Worm (Caenorhabditis elegans): ENCODE data around the gene B0353.1.

Gene B0353.1

DNA sequence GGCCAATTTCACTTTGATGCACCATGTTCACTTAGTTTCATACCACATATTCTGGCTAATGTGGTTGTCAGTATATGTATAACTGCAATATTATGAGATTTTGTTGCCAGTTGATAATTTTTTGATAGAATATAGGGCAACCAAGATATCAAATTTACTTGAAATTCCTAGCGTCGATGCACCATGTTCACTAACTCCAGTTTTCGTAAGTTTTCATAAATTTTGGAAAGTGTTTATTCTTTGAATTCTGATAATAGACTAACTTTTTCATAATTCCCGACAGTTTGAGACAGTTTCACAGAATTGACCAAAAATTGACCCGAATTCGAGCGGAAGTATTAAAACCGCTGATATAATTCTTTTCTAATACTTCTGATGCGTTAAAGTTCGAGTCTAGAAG is 18.7 kb upstream of the B0353.1 start:
- TF ChIP-seq T22C8.4 (GFP tag; IDR thresholded peaks at IDR 0.05) (no peak), flt-1 (GFP tag; IDR thresholded peaks at IDR 0.05) (no peak), ztf-29 (GFP tag; IDR thresholded peaks at IDR 0.05) (no peak), med-1 (GFP tag; optimal IDR thresholded peaks at IDR 0.05; ENCODE audit: insufficient read depth) (no peak), klf-2 (GFP tag; conservative IDR thresholded peaks at IDR 0.05) (no peak), ref-1 (GFP tag; conservative IDR thresholded peaks at IDR 0.05) (no peak), ztf-23 (GFP tag; IDR thresholded peaks at IDR 0.05) (no peak), tab-1 (GFP tag; IDR thresholded peaks at IDR 0.05) (no peak), cog-1 (tag; optimal IDR thresholded peaks at IDR 0.05) (no peak)

DNA sequence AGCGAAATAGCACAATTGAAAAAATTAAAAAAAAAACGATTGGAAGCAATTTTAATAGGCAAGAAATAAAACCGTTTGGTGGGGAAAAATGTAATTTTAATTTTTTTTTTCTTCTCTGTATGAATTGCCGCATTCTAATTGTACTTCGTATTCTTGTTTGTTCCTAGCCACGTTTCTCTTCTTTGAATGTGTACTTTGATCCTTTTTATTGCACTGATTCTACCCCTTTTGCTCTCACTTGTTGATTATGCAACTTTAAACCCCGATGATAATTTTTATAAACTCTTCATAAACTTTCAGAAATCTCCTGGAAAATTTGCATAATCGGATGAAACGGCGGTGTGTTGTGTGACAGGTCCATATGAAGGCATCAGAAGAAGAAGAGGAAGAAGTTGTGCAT is 14.0 kb upstream of the B0353.1 start, which contains the start of gene T22F7.1:
T22F7.1 (plus strand) TSS at position 301 of the 400 bp plus-strand sequence.
- TF ChIP-seq tab-1 (GFP tag; IDR thresholded peaks at IDR 0.05) = no peak
- no peak for TF ChIP-seq med-1 (GFP tag; optimal IDR thresholded peaks at IDR 0.05; ENCODE audit: insufficient read depth)
- no peak for TF ChIP-seq ztf-23 (GFP tag; IDR thresholded peaks at IDR 0.05)
- TF ChIP-seq T22C8.4 (GFP tag; IDR thresholded peaks at IDR 0.05) = no peak
- TF ChIP-seq cog-1 (tag; optimal IDR thresholded peaks at IDR 0.05) = no peak
- TF ChIP-seq klf-2 (GFP tag; conservative IDR thresholded peaks at IDR 0.05) = no peak
- TF ChIP-seq flt-1 (GFP tag; IDR thresholded peaks at IDR 0.05) = no peak
- TF ChIP-seq ref-1 (GFP tag; conservative IDR thresholded peaks at IDR 0.05) = no peak
- no peak for TF ChIP-seq ztf-29 (GFP tag; IDR thresholded peaks at IDR 0.05)

DNA sequence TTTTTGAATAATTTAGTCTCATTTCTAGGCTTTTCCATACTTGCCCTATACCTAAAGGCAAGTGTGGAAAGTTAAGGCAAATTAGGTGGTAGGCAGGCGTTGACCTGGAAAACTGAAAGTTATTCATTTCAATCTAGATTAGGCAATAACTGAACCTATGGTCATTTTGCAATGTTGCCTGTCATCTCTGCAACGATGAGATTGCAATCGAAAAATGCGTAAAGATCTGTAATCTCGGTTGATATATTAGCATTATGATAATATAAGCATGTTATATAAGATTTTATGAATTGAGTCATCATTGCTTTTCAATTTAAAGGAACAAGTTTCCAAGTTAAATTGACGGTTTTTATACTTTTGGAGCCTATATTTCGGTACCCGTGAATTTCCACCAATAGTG is 8.0 kb upstream of the B0353.1 start:
- no peak for TF ChIP-seq ztf-29 (GFP tag; IDR thresholded peaks at IDR 0.05)

DNA sequence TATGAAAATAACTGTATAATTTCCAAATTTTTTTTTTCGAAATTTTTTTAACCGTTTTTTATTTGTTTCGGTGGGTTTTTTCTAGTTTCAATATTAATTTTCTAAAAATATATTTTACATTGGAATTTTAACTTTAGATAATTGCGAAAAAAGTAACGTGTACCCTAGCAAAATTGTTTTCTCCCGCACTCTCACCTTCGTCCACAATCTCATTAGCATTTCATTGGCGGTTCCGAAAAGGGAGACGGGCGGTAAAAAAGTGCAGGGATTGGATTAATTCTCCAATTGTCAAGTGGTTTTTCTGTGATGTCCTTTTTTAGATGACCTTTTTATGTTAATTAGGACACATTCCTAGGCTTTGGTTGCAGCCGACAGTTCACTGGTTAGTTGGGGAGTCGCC is 6.5 kb upstream of the B0353.1 start:
- TF ChIP-seq ztf-23 (GFP tag; IDR thresholded peaks at IDR 0.05) (no peak), T22C8.4 (GFP tag; IDR thresholded peaks at IDR 0.05) (no peak), cog-1 (tag; optimal IDR thresholded peaks at IDR 0.05) (no peak), klf-2 (GFP tag; conservative IDR thresholded peaks at IDR 0.05) (no peak), flt-1 (GFP tag; IDR thresholded peaks at IDR 0.05) (no peak), tab-1 (GFP tag; IDR thresholded peaks at IDR 0.05) (no peak)

DNA sequence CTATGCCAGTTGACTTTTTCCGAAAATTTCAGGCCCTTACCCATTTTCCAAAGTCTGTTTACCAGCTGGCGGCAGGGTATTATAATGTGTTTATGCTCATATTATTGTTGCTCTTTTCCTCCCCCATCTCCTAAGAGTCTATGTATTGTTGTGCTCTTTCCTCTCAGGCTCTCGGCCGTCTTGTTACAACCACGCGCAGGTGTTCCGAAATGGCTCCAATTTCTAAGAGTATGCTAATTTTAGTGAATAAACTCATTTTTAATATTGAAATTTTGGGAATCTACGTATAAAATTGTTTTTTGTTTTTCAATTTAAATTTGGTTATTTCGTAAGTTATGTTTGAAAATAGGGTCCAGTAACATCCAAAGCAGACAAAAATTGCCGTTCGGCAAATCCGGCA is 2.3 kb downstream of the B0353.1 start:
- TF ChIP-seq tab-1 (GFP tag; IDR thresholded peaks at IDR 0.05) (no peak), T22C8.4 (GFP tag; IDR thresholded peaks at IDR 0.05) (no peak), med-1 (GFP tag; optimal IDR thresholded peaks at IDR 0.05; ENCODE audit: insufficient read depth) (no peak), flt-1 (GFP tag; IDR thresholded peaks at IDR 0.05) (no peak), cog-1 (tag; optimal IDR thresholded peaks at IDR 0.05) (no peak), klf-2 (GFP tag; conservative IDR thresholded peaks at IDR 0.05) (no peak), ztf-23 (GFP tag; IDR thresholded peaks at IDR 0.05) (no peak), ref-1 (GFP tag; conservative IDR thresholded peaks at IDR 0.05) (no peak), ztf-29 (GFP tag; IDR thresholded peaks at IDR 0.05) (no peak)

DNA sequence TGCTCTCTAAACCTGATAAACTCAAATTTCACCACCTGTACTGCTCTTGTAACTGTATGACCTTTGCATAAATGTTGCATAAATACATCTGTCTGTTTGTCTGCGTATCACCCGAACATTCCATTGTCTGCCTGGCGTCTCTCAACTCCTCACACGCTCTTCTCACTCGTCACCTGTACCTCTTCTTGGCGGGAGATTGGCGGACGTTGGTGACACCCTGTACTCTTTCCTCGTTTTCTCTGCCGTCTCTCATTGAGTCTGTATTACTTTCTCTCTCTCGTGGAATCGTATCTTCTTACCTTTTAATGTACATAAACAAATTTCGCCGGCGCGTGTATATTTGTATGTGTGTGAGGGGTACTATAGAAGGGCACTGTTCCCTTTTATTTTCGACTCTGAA is 3.1 kb downstream of the B0353.1 start:
- peak; percentile 44 for TF ChIP-seq cog-1 (tag; optimal IDR thresholded peaks at IDR 0.05)
- TF ChIP-seq flt-1 (GFP tag; IDR thresholded peaks at IDR 0.05) = 0 out of 2 replicates have a peak, but pooled peaks have one; percentile 7
- no peak for TF ChIP-seq tab-1 (GFP tag; IDR thresholded peaks at IDR 0.05)
- TF ChIP-seq ztf-29 (GFP tag; IDR thresholded peaks at IDR 0.05) = no peak
- TF ChIP-seq T22C8.4 (GFP tag; IDR thresholded peaks at IDR 0.05) = no peak
- TF ChIP-seq med-1 (GFP tag; optimal IDR thresholded peaks at IDR 0.05; ENCODE audit: insufficient read depth) = no peak
- TF ChIP-seq ref-1 (GFP tag; conservative IDR thresholded peaks at IDR 0.05) = no peak

DNA sequence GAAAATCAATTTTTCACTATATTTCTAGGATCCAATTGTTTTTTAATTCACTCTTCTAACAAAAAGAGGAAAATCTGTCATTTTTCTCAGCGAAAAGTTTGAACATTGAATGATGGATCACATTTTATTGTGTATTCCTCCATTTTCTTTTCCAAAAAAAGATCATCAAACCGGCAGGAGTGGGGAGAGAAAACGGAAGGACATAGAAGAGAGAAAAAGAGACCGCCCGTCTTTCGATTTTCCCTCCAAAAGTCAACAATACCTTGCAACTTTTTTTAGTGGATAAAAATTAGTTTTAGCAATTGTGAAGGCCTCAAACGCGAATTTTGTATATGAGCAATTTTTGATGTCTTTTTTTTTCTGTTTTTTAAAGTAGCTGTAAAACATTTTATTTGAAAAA is 8.0 kb downstream of the B0353.1 start:
- no peak for TF ChIP-seq med-1 (GFP tag; optimal IDR thresholded peaks at IDR 0.05; ENCODE audit: insufficient read depth)
- TF ChIP-seq cog-1 (tag; optimal IDR thresholded peaks at IDR 0.05) = no peak

DNA sequence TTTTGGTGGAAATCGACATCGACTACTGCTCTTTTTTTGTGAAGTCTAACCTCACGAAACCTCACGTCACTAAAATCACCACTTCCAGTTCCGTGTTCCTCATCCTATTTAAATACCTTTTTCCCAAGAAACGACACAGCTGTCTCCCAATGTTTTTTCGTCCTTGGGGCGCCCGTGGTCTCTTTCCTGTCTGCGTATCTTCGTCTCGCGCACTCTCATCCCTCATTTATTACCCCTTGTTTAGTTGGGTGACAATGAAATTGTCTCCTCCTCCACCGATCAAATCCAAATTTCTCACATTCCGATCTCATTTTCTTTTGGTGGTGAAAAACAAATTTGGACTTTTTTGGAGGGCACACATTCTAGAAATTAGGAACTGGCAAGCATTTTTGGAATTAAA is 9.0 kb downstream of the B0353.1 start:
- no peak for TF ChIP-seq ref-1 (GFP tag; conservative IDR thresholded peaks at IDR 0.05)
- no peak for TF ChIP-seq tab-1 (GFP tag; IDR thresholded peaks at IDR 0.05)
- no peak for TF ChIP-seq ztf-29 (GFP tag; IDR thresholded peaks at IDR 0.05)
- TF ChIP-seq cog-1 (tag; optimal IDR thresholded peaks at IDR 0.05) = no peak
- no peak for TF ChIP-seq ztf-23 (GFP tag; IDR thresholded peaks at IDR 0.05)
- TF ChIP-seq flt-1 (GFP tag; IDR thresholded peaks at IDR 0.05) = no peak
- no peak for TF ChIP-seq T22C8.4 (GFP tag; IDR thresholded peaks at IDR 0.05)
- TF ChIP-seq klf-2 (GFP tag; conservative IDR thresholded peaks at IDR 0.05) = no peak
- no peak for TF ChIP-seq med-1 (GFP tag; optimal IDR thresholded peaks at IDR 0.05; ENCODE audit: insufficient read depth)

DNA sequence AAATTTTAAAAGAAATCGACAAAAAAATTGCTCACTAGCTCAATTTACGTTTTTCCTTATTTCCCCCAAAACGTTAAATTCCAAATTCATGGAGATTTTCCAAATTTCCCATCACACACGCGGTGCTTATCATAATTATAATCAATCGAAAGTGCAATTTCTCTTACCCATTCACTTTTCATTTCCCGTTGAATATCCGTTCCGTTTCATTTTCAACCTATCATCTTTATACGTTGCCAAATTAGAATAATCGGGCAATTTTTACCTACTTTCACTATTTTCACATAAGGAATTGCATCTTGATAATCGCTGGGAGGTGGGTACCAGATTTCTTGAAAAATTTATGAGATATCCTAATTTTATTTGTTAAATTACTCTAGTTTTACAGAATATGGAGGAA is 13.1 kb downstream of the B0353.1 start:
- TF ChIP-seq ztf-29 (GFP tag; IDR thresholded peaks at IDR 0.05) = no peak
- no peak for TF ChIP-seq ztf-23 (GFP tag; IDR thresholded peaks at IDR 0.05)
- TF ChIP-seq flt-1 (GFP tag; IDR thresholded peaks at IDR 0.05) = no peak
- no peak for TF ChIP-seq ref-1 (GFP tag; conservative IDR thresholded peaks at IDR 0.05)
- no peak for TF ChIP-seq T22C8.4 (GFP tag; IDR thresholded peaks at IDR 0.05)
- no peak for TF ChIP-seq klf-2 (GFP tag; conservative IDR thresholded peaks at IDR 0.05)
- TF ChIP-seq tab-1 (GFP tag; IDR thresholded peaks at IDR 0.05) = no peak
- no peak for TF ChIP-seq cog-1 (tag; optimal IDR thresholded peaks at IDR 0.05)
- no peak for TF ChIP-seq med-1 (GFP tag; optimal IDR thresholded peaks at IDR 0.05; ENCODE audit: insufficient read depth)

DNA sequence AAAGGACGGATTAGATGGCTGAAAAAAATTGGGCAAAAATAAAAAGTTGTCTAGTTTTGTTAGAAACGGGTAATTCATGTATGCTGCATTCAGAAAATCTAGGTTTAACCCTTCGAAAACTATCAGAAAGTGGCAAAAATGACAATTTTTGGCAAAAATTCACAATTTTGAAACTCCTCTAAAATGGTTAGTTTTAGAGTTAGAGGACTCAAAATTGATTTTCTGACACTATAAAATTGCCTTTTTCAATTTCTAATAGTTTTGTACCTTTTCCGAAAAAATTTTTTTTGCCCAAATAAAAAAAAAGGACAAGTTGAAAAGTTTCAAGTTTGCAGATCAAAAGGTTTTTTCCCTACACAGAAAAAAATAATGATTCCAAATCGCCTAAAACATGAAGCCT is 20.8 kb downstream of the B0353.1 start:
- TF ChIP-seq ref-1 (GFP tag; conservative IDR thresholded peaks at IDR 0.05) = no peak

DNA sequence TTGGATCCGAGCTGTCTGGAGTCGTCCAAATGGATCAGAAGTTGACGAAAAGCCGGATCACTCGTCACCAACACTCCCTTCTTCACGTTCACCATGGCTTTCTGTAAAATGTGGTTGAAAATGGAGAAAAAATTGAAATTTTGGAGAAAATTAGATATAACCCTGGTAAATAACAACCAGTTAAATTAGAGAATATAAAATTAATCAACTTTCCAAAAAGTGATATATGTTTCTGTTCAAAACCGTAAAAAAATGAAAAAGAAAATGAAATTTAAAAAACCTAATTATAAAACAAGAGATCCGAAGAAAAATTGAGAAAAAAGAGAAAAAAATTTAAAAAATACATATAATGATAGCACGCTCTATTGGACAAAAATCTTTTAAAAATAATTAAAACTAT is 21.7 kb downstream of the B0353.1 start, which contains the start of gene gtf-2H5:
gtf-2H5 (minus strand) TSS at position 101 of the 400 bp plus-strand sequence.
- TF ChIP-seq klf-2 (GFP tag; conservative IDR thresholded peaks at IDR 0.05) (no peak), tab-1 (GFP tag; IDR thresholded peaks at IDR 0.05) (no peak)
